Fruit fly (Drosophila melanogaster) whole organism, prepupa: ENCODE measurements around the gene CG6567.

Source experiments
- CG32006 ChIP-seq: fragments of 200-800 bp; sonication (Bioruptor generic); optimal IDR thresholded peaks from 3 replicates; lab custom pipeline; 2017; ENCODE audit warnings: missing biosample characterization, mild to moderate bottlenecking, missing genetic modification characterization
- CG4318 ChIP-seq: fragments of 200-800 bp; sonication (Bioruptor generic); optimal IDR thresholded peaks from 3 replicates; lab custom pipeline; 2017; ENCODE audit warnings: missing biosample characterization, mild to moderate bottlenecking, missing genetic modification characterization
- Sox102F ChIP-seq: fragments of 200-800 bp; sonication (Bioruptor generic); optimal IDR thresholded peaks from 2 replicates; lab custom pipeline; 2016; ENCODE audit warnings: missing biosample characterization, mild to moderate bottlenecking, missing genetic modification characterization
- Sox14 ChIP-seq: fragments of 200-800 bp; sonication (Bioruptor generic); optimal IDR thresholded peaks from 3 replicates; lab custom pipeline; 2016; ENCODE audit warnings: missing biosample characterization, missing genetic modification characterization
- acj6 ChIP-seq: fragments of 200-800 bp; sonication (Bioruptor generic); optimal IDR thresholded peaks from 3 replicates; lab custom pipeline; 2016; ENCODE audit warnings: missing biosample characterization, missing genetic modification characterization
- dsx ChIP-seq: fragments of 200-800 bp; optimal IDR thresholded peaks from 3 replicates; lab custom pipeline; 2019; ENCODE audit warnings: missing biosample characterization, mild to moderate bottlenecking, missing genetic modification characterization, moderate library complexity; ENCODE audit not compliant: poor library complexity, severe bottlenecking
- fd85E ChIP-seq: fragments of 200-800 bp; sonication (Bioruptor generic); optimal IDR thresholded peaks from 3 replicates; lab custom pipeline; 2016; ENCODE audit warnings: missing biosample characterization, missing genetic modification characterization
- fkh ChIP-seq: fragments of 200-800 bp; sonication (Bioruptor generic); optimal IDR thresholded peaks from 3 replicates; lab custom pipeline; 2017; ENCODE audit warnings: missing biosample characterization, mild to moderate bottlenecking, missing genetic modification characterization, moderate library complexity

dm6 chr3R:10889520-10889887 is 35.3 kb upstream of the CG6567 start, which contains the start of gene Ak3:
- TF ChIP-seq dsx (GFP tag; lab: Kevin White, UChicago) = no peak
- TF ChIP-seq CG4318 (GFP tag; lab: Kevin White, UChicago) = no peak
- no peak for TF ChIP-seq fd85E (GFP tag; lab: Kevin White, UChicago)
- no peak for TF ChIP-seq Sox14 (GFP tag; lab: Kevin White, UChicago)
- no peak for TF ChIP-seq fkh
- TF ChIP-seq acj6 (GFP tag; lab: Kevin White, UChicago) = no peak
- no peak for TF ChIP-seq Sox102F (GFP tag; lab: Kevin White, UChicago)
- TF ChIP-seq CG32006 = no peak
